Worm (Caenorhabditis elegans) whole organism, mixed stage, embryonic: ENCODE results near the gene dhs-7.

Experiments
- bed-3 ChIP-seq: fragments of 200-800 bp; sonication (Bioruptor generic); optimal IDR thresholded peaks from 3 replicates; lab custom pipeline; 2018; ENCODE audit warnings: mild to moderate bottlenecking, missing genetic modification characterization, moderate library complexity, missing compliant biosample characterization
- blmp-1 ChIP-seq: fragments of 150-350 bp; optimal IDR thresholded peaks from 2 replicates; lab custom pipeline; 2014; ENCODE audit warnings: missing biosample characterization, missing genetic modification characterization
- ceh-83 ChIP-seq: fragments of 200-800 bp; sonication (Bioruptor generic); optimal IDR thresholded peaks from 2 replicates; lab custom pipeline; 2018; ENCODE audit warnings: mild to moderate bottlenecking, missing genetic modification characterization, missing compliant biosample characterization
- elt-1 ChIP-seq: sonication (generic microtip); optimal IDR thresholded peaks from 2 replicates; lab custom pipeline; 2017; ENCODE audit warnings: missing genetic modification characterization, mild to moderate bottlenecking, missing compliant biosample characterization, antibody characterized with exemption, moderate library complexity, borderline replicate concordance; ENCODE audit not compliant: insufficient read depth
- elt-3 ChIP-seq: fragments of 150-350 bp; optimal IDR thresholded peaks from 2 replicates; lab custom pipeline; 2014; ENCODE audit warnings: missing biosample characterization, missing genetic modification characterization
- mab-5 ChIP-seq: fragments of 150-350 bp; optimal IDR thresholded peaks from 2 replicates; lab custom pipeline; 2014; ENCODE audit warnings: missing biosample characterization, missing genetic modification characterization
- mep-1 ChIP-seq: fragments of 150-350 bp; optimal IDR thresholded peaks from 2 replicates; lab custom pipeline; 2017; ENCODE audit warnings: missing biosample characterization, missing genetic modification reagents, missing genetic modification characterization, inconsistent platforms
- nhr-12 ChIP-seq: fragments of 150-350 bp; optimal IDR thresholded peaks from 2 replicates; lab custom pipeline; 2014; ENCODE audit warnings: missing biosample characterization, missing genetic modification characterization
- nhr-237 ChIP-seq: fragments of 150-350 bp; optimal IDR thresholded peaks from 2 replicates; lab custom pipeline; 2014; ENCODE audit warnings: missing biosample characterization, missing genetic modification characterization
- unc-62 ChIP-seq: fragments of 150-350 bp; optimal IDR thresholded peaks from 2 replicates; lab custom pipeline; 2014; ENCODE audit warnings: missing biosample characterization, missing genetic modification reagents, missing genetic modification characterization
- ztf-11 ChIP-seq: fragments of 150-350 bp; optimal IDR thresholded peaks from 2 replicates; lab custom pipeline; 2014; ENCODE audit warnings: missing biosample characterization, missing genetic modification characterization

DNA sequence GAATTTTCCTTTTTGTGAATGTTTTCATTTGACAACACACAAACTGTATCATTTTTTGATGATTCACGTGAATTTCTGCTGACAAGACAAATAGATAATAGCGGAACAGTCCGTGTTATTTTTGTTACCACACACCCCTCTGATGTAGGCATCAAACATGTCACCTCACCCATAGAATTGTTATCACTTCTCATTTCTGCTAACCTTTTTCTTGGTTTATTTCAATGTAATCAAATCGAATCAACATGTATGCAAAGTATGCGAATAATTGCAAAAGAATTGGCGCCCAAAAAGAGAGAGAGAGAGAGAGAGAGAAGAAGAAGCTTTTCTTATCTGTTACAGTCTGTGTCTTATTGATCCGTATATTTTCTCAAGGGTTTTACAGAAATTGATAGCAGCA is 50.8 kb downstream of the dhs-7 start:
- TF ChIP-seq blmp-1 (tag; lab: Kevin White, UChicago): no peak
- no peak for TF ChIP-seq ceh-83 (GFP tag; lab: Kevin White, UChicago)
- no peak for TF ChIP-seq unc-62 (GFP tag; lab: Kevin White, UChicago)
- no peak for TF ChIP-seq nhr-12
- TF ChIP-seq mab-5 (tag; lab: Kevin White, UChicago): no peak
- no peak for TF ChIP-seq nhr-237 (tag; lab: Kevin White, UChicago)
- no peak for TF ChIP-seq elt-3 (tag; lab: Kevin White, UChicago)
- no peak for TF ChIP-seq mep-1 (tag; lab: Kevin White, UChicago)
- no peak for TF ChIP-seq elt-1 (tag; lab: Kevin White, UChicago)
- no peak for TF ChIP-seq ztf-11 (tag; lab: Kevin White, UChicago)
- TF ChIP-seq bed-3: no peak
